Worm (Caenorhabditis elegans) whole organism, late embryonic: Measurements from ENCODE around the gene nhr-88.
A peak's percentile ranks its signal among the peaks of the same experiment; 100 is the strongest.

Experiments
- C08G9.2 ChIP-seq: sonication (generic microtip); optimal IDR thresholded peaks from 2 replicates; lab custom pipeline; 2016; ENCODE audit warnings: mild to moderate bottlenecking, missing genetic modification characterization, moderate library complexity, missing compliant biosample characterization
- C38D4.7 ChIP-seq: fragments of 200-800 bp; sonication (Bioruptor generic); optimal IDR thresholded peaks from 2 replicates; lab custom pipeline; 2018; ENCODE audit warnings: mild to moderate bottlenecking, missing genetic modification characterization, moderate library complexity, missing compliant biosample characterization
- F13H6.1 ChIP-seq: sonication (generic microtip); optimal IDR thresholded peaks from 2 replicates; lab custom pipeline; 2016; ENCODE audit warnings: missing genetic modification characterization, missing compliant biosample characterization
- K09A11.1 ChIP-seq: sonication (generic microtip); optimal IDR thresholded peaks from 2 replicates; lab custom pipeline; 2017; ENCODE audit warnings: antibody characterized with exemption, mild to moderate bottlenecking, missing genetic modification characterization, missing compliant biosample characterization; ENCODE audit not compliant: insufficient read depth
- Y22D7AL.16 ChIP-seq: sonication (generic microtip); optimal IDR thresholded peaks from 2 replicates; lab custom pipeline; 2016; ENCODE audit warnings: missing genetic modification characterization, missing compliant biosample characterization
- ama-1 ChIP-seq: fragments of 150-350 bp; optimal IDR thresholded peaks from 2 replicates; lab custom pipeline; 2014
- ceh-14 ChIP-seq: sonication (generic microtip); optimal IDR thresholded peaks from 2 replicates; lab custom pipeline; 2016; ENCODE audit warnings: missing genotype, missing genetic modification characterization, missing compliant biosample characterization
- ceh-18 ChIP-seq: sonication (generic microtip); optimal IDR thresholded peaks from 2 replicates; lab custom pipeline; 2016; ENCODE audit warnings: missing genetic modification characterization, missing compliant biosample characterization
- ceh-19 ChIP-seq: fragments of 200-800 bp; sonication (Bioruptor generic); optimal IDR thresholded peaks from 2 replicates; lab custom pipeline; 2018; ENCODE audit warnings: mild to moderate bottlenecking, missing genetic modification characterization, missing compliant biosample characterization
- ceh-2 ChIP-seq: sonication (generic microtip); optimal IDR thresholded peaks from 2 replicates; lab custom pipeline; 2016; ENCODE audit warnings: missing genotype, missing genetic modification characterization, missing compliant biosample characterization
- ceh-24 ChIP-seq: sonication (generic microtip); optimal IDR thresholded peaks from 2 replicates; lab custom pipeline; 2016; ENCODE audit warnings: mild to moderate bottlenecking, missing genetic modification characterization, missing compliant biosample characterization
- ceh-30 ChIP-seq: fragments of 150-350 bp; optimal IDR thresholded peaks from 2 replicates; lab custom pipeline; 2014; ENCODE audit warnings: missing biosample characterization, missing genetic modification characterization
- ceh-31 ChIP-seq: sonication (generic microtip); optimal IDR thresholded peaks from 2 replicates; lab custom pipeline; 2016; ENCODE audit warnings: missing genetic modification characterization, missing compliant biosample characterization
- ceh-45 ChIP-seq: fragments of 200-800 bp; sonication (Bioruptor generic); IDR thresholded peaks from 2 replicates; pipeline ENCODE4 v1.3.6; 2022; ENCODE audit warnings: missing genetic modification reagents, missing genetic modification characterization, missing compliant biosample characterization
- ceh-6 ChIP-seq: fragments of 200-800 bp; sonication (Bioruptor generic); optimal IDR thresholded peaks from 2 replicates; lab custom pipeline; 2018; ENCODE audit warnings: mild to moderate bottlenecking, missing genetic modification characterization, missing compliant biosample characterization
- ceh-9 ChIP-seq: sonication (generic microtip); optimal IDR thresholded peaks from 2 replicates; lab custom pipeline; 2016; ENCODE audit warnings: mild to moderate bottlenecking, missing genetic modification characterization, inconsistent platforms, missing compliant biosample characterization
- dve-1 ChIP-seq: sonication (generic microtip); optimal IDR thresholded peaks from 2 replicates; lab custom pipeline; 2017; ENCODE audit warnings: antibody characterized with exemption, mild to moderate bottlenecking, missing genetic modification characterization, missing compliant biosample characterization
- elt-2 ChIP-seq: sonication (generic microtip); optimal IDR thresholded peaks from 2 replicates; lab custom pipeline; 2016; ENCODE audit warnings: missing genetic modification reagents, missing genetic modification characterization, missing compliant biosample characterization
- ets-4 ChIP-seq: sonication (generic microtip); optimal IDR thresholded peaks from 2 replicates; lab custom pipeline; 2016; ENCODE audit warnings: missing genetic modification characterization, missing compliant biosample characterization
- eyg-1 ChIP-seq: sonication (generic microtip); optimal IDR thresholded peaks from 2 replicates; lab custom pipeline; 2016; ENCODE audit warnings: missing genotype, missing genetic modification characterization, missing compliant biosample characterization
- fkh-6 ChIP-seq: sonication (generic microtip); optimal IDR thresholded peaks from 2 replicates; lab custom pipeline; 2016; ENCODE audit warnings: missing genetic modification characterization, missing compliant biosample characterization
- gmeb-2 ChIP-seq: sonication (generic microtip); optimal IDR thresholded peaks from 2 replicates; lab custom pipeline; 2016; ENCODE audit warnings: missing genetic modification characterization, inconsistent platforms, missing compliant biosample characterization
- hlh-13 ChIP-seq: fragments of 200-800 bp; sonication (Bioruptor generic); optimal IDR thresholded peaks from 2 replicates; lab custom pipeline; 2018; ENCODE audit warnings: mild to moderate bottlenecking, missing genetic modification characterization, missing compliant biosample characterization
- hlh-15 ChIP-seq: sonication (generic microtip); optimal IDR thresholded peaks from 2 replicates; lab custom pipeline; 2016; ENCODE audit warnings: missing genetic modification characterization, missing compliant biosample characterization
- hlh-30 ChIP-seq: sonication (generic microtip); optimal IDR thresholded peaks from 2 replicates; lab custom pipeline; 2017; ENCODE audit warnings: antibody characterized with exemption, missing genetic modification characterization, missing compliant biosample characterization; ENCODE audit not compliant: insufficient read depth
- hlh-6 ChIP-seq: sonication (generic microtip); optimal IDR thresholded peaks from 2 replicates; lab custom pipeline; 2016; ENCODE audit warnings: missing genotype, missing genetic modification characterization, missing compliant biosample characterization
- hlh-8 ChIP-seq: sonication (generic microtip); optimal IDR thresholded peaks from 2 replicates; lab custom pipeline; 2016; ENCODE audit warnings: missing genotype, missing genetic modification characterization, missing compliant biosample characterization
- lim-6 ChIP-seq: sonication (generic microtip); optimal IDR thresholded peaks from 2 replicates; lab custom pipeline; 2016; ENCODE audit warnings: missing genetic modification characterization, missing compliant biosample characterization
- lin-11 ChIP-seq: fragments of 200-800 bp; sonication (Bioruptor generic); optimal IDR thresholded peaks from 2 replicates; lab custom pipeline; 2018; ENCODE audit warnings: mild to moderate bottlenecking, missing genetic modification characterization, missing compliant biosample characterization
- madf-2 ChIP-seq: sonication (generic microtip); optimal IDR thresholded peaks from 2 replicates; lab custom pipeline; 2017; ENCODE audit warnings: missing genetic modification characterization, missing compliant biosample characterization
- mec-3 ChIP-seq: sonication (generic microtip); optimal IDR thresholded peaks from 2 replicates; lab custom pipeline; 2016; ENCODE audit warnings: borderline replicate concordance, missing genetic modification characterization, missing compliant biosample characterization
- nfya-1 ChIP-seq: sonication (generic microtip); optimal IDR thresholded peaks from 2 replicates; lab custom pipeline; 2017; ENCODE audit warnings: missing genetic modification characterization, mild to moderate bottlenecking, missing compliant biosample characterization, antibody characterized with exemption, moderate library complexity
- pag-3 ChIP-seq: sonication (generic microtip); optimal IDR thresholded peaks from 2 replicates; lab custom pipeline; 2016; ENCODE audit warnings: missing compliant biosample characterization, missing genetic modification characterization, borderline replicate concordance
- pat-9 ChIP-seq: fragments of 200-800 bp; sonication (Bioruptor generic); optimal IDR thresholded peaks from 2 replicates; lab custom pipeline; 2018; ENCODE audit warnings: mild to moderate bottlenecking, missing genetic modification characterization, moderate library complexity, missing compliant biosample characterization
- pax-1 ChIP-seq: fragments of 150-350 bp; optimal IDR thresholded peaks from 2 replicates; lab custom pipeline; 2014; ENCODE audit warnings: missing biosample characterization, missing genetic modification characterization
- pha-2 ChIP-seq: sonication (generic microtip); optimal IDR thresholded peaks from 2 replicates; lab custom pipeline; 2017; ENCODE audit warnings: mild to moderate bottlenecking, missing genetic modification characterization, missing compliant biosample characterization
- pqm-1 ChIP-seq: sonication (generic microtip); optimal IDR thresholded peaks from 2 replicates; lab custom pipeline; 2016; ENCODE audit warnings: missing genetic modification characterization, missing compliant biosample characterization
- pros-1 ChIP-seq: fragments of 150-350 bp; optimal IDR thresholded peaks from 2 replicates; lab custom pipeline; 2014; ENCODE audit warnings: missing biosample characterization, missing genetic modification reagents, missing genetic modification characterization
- ref-2 ChIP-seq: sonication (generic microtip); optimal IDR thresholded peaks from 2 replicates; lab custom pipeline; 2016; ENCODE audit warnings: missing genetic modification characterization, missing compliant biosample characterization
- rnt-1 ChIP-seq: sonication (generic microtip); optimal IDR thresholded peaks from 2 replicates; lab custom pipeline; 2016; ENCODE audit warnings: missing genetic modification characterization, missing compliant biosample characterization
- sdc-2 ChIP-seq: sonication (generic microtip); optimal IDR thresholded peaks from 2 replicates; lab custom pipeline; 2016; ENCODE audit warnings: missing genotype, missing genetic modification characterization, missing compliant biosample characterization
- sox-4 ChIP-seq: sonication (generic microtip); optimal IDR thresholded peaks from 2 replicates; lab custom pipeline; 2017; ENCODE audit warnings: mild to moderate bottlenecking, missing genetic modification characterization, inconsistent platforms, missing compliant biosample characterization
- syd-9 ChIP-seq: sonication (generic microtip); optimal IDR thresholded peaks from 2 replicates; lab custom pipeline; 2016; ENCODE audit warnings: mild to moderate bottlenecking, missing genetic modification characterization, moderate library complexity, missing compliant biosample characterization
- tbx-7 ChIP-seq: sonication (generic microtip); optimal IDR thresholded peaks from 2 replicates; lab custom pipeline; 2016; ENCODE audit warnings: missing genotype, missing genetic modification characterization, missing compliant biosample characterization
- ttx-3 ChIP-seq: sonication (generic microtip); optimal IDR thresholded peaks from 2 replicates; lab custom pipeline; 2016; ENCODE audit warnings: missing genetic modification reagents, missing genetic modification characterization, missing compliant biosample characterization
- unc-3 ChIP-seq, 2 experiments: fragments of 200-800 bp in 1 of 2; sonication (Bioruptor generic) in 1 of 2; sonication (generic microtip) in 1 of 2; conservative IDR thresholded peaks in 1 of 2; optimal IDR thresholded peaks in 1 of 2; 2 replicates each; pipeline versions ENCODE4 v1.3.6 to Lab custom; 2016 to 2022; ENCODE audit warnings: missing compliant biosample characterization in 2 of 2, missing genetic modification characterization in 2 of 2, missing genetic modification reagents in 1 of 2
- unc-42 ChIP-seq: sonication (generic microtip); optimal IDR thresholded peaks from 2 replicates; lab custom pipeline; 2016; ENCODE audit warnings: missing genotype, missing genetic modification characterization, missing compliant biosample characterization
- unc-55 ChIP-seq: sonication (generic microtip); optimal IDR thresholded peaks from 2 replicates; lab custom pipeline; 2017; ENCODE audit warnings: missing biosample characterization, missing genetic modification reagents, missing genetic modification characterization
- unc-86 ChIP-seq: sonication (generic microtip); optimal IDR thresholded peaks from 2 replicates; lab custom pipeline; 2016; ENCODE audit warnings: missing genetic modification characterization, missing compliant biosample characterization
- ztf-16 ChIP-seq: sonication (generic microtip); optimal IDR thresholded peaks from 2 replicates; lab custom pipeline; 2017; ENCODE audit warnings: missing genetic modification characterization, missing compliant biosample characterization

Gene nhr-88

ce11 chrII:2990089-2990488, 13.7 kb downstream of the nhr-88 start:
- no peak for TF ChIP-seq elt-2 (tag; lab: Kevin White, UChicago)
- TF ChIP-seq dve-1 (tag; lab: Kevin White, UChicago) = peak; percentile 92

DNA sequence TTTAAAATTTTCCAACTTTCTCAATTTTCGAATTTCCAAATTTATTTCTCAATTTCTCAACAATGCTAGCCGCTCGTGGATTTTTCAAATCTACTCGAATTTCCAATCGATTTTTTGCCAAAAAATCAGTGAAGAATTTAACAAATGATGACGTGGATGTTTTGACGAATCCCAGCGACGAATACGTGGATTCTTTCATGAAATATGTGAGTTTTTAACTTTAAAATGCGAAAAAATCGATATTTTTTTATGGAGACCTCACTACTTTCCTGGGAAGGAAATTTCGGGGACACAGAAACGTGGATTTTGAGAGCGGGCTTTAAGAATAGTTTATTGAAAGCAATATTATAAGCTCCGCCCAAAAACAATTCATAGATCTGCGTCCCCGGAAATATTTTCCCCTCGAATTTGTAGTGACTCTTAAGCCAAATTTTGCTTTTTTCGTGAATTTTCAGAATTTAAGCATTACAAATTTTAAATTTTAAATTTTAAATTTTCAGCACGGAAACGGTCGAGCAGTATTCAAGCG, 15.2 kb downstream of the nhr-88 start, which contains the start of gene K08A2.2:
Gene K08A2.2, plus strand, starts transcription at position 51 of the 529 bp plus-strand sequence.
- TF ChIP-seq hlh-8 (tag; lab: Kevin White, UChicago) (no peak), elt-2 (tag; lab: Kevin White, UChicago) (peak; percentile 18), C08G9.2 (tag; lab: Kevin White, UChicago) (peak; percentile 58), K09A11.1 (no peak), lim-6 (tag; lab: Kevin White, UChicago) (no peak), pqm-1 (no peak), pros-1 (tag; lab: Kevin White, UChicago) (no peak), mec-3 (tag; lab: Kevin White, UChicago) (no peak), hlh-15 (tag; lab: Kevin White, UChicago) (no peak), madf-2 (tag; lab: Kevin White, UChicago) (no peak), tbx-7 (peak; percentile 50), ceh-24 (tag; lab: Kevin White, UChicago) (no peak), ama-1 (no peak), hlh-30 (tag; lab: Kevin White, UChicago) (no peak), ttx-3 (tag; lab: Kevin White, UChicago) (no peak), sox-4 (tag; lab: Kevin White, UChicago) (no peak), unc-55 (GFP tag; lab: Kevin White, UChicago) (no peak), pag-3 (tag; lab: Kevin White, UChicago) (no peak), nfya-1 (tag; lab: Kevin White, UChicago) (no peak), ref-2 (peak; percentile 35), hlh-13 (GFP tag; lab: Kevin White, UChicago) (no peak), lin-11 (tag; lab: Kevin White, UChicago) (no peak), C38D4.7 (no peak), unc-86 (tag; lab: Kevin White, UChicago) (no peak), ceh-19 (GFP tag; lab: Kevin White, UChicago) (no peak), Y22D7AL.16 (no peak), unc-42 (tag; lab: Kevin White, UChicago) (no peak), eyg-1 (tag; lab: Kevin White, UChicago) (no peak), ceh-30 (no peak), pat-9 (tag; lab: Kevin White, UChicago) (no peak), pha-2 (no peak), fkh-6 (tag; lab: Kevin White, UChicago) (no peak), ztf-16 (tag; lab: Kevin White, UChicago) (no peak), ceh-14 (no peak), hlh-6 (tag; lab: Kevin White, UChicago) (no peak), rnt-1 (tag; lab: Kevin White, UChicago) (no peak), unc-3 (GFP tag; conservative IDR thresholded peaks at IDR 0.05; lab: Robert Waterston, UW) (no peak), unc-3 (tag; optimal IDR thresholded peaks at IDR 0.05; lab: Kevin White, UChicago) (no peak), ets-4 (tag; lab: Kevin White, UChicago) (peak; percentile 2), ceh-18 (tag; lab: Kevin White, UChicago) (no peak), ceh-31 (peak; percentile 49), ceh-9 (no peak), ceh-45 (no peak), gmeb-2 (tag; lab: Kevin White, UChicago) (no peak), ceh-2 (tag; lab: Kevin White, UChicago) (peak; percentile 42), pax-1 (tag; lab: Kevin White, UChicago) (no peak), F13H6.1 (no peak), sdc-2 (no peak), syd-9 (tag; lab: Kevin White, UChicago) (no peak), dve-1 (tag; lab: Kevin White, UChicago) (no peak), ceh-6 (GFP tag; lab: Kevin White, UChicago) (no peak)
